Worm (Caenorhabditis elegans): Measurements from ENCODE around the gene C17H12.6.

The C17H12.6 gene

ce11 chrIV:6795529-6795928 lies 26.8 kb downstream of the C17H12.6 start, which contains the start of the genes C17H12.3 and C17H12.12:
TSS of gene C17H12.3 (minus strand) at chrIV:6795629.
TSS of gene C17H12.12 (plus strand) at chrIV:6795924.
- TF ChIP-seq hlh-1 (tag; optimal IDR thresholded peaks at IDR 0.05), result no peak
- TF ChIP-seq nhr-76 (tag; optimal IDR thresholded peaks at IDR 0.05), result no peak
- TF ChIP-seq unc-39 (tag; optimal IDR thresholded peaks at IDR 0.05), result no peak
- no peak for TF ChIP-seq ceh-83 (GFP tag; optimal IDR thresholded peaks at IDR 0.05)
- TF ChIP-seq ces-1 (GFP tag; optimal IDR thresholded peaks at IDR 0.05), result no peak
- TF ChIP-seq lin-13 (tag; optimal IDR thresholded peaks at IDR 0.05), result no peak
- TF ChIP-seq mls-2 (tag; optimal IDR thresholded peaks at IDR 0.05), result no peak
- no peak for TF ChIP-seq M03D4.4 (tag; optimal IDR thresholded peaks at IDR 0.05)
- no peak for TF ChIP-seq sem-2 (GFP tag; optimal IDR thresholded peaks at IDR 0.05)
- no peak for TF ChIP-seq nhr-12 (tag; optimal IDR thresholded peaks at IDR 0.05)
- no peak for TF ChIP-seq ham-2 (GFP tag; optimal IDR thresholded peaks at IDR 0.05)
- TF ChIP-seq ztf-11 (tag; optimal IDR thresholded peaks at IDR 0.05), result no peak
- TF ChIP-seq snpc-4 (tag; optimal IDR thresholded peaks at IDR 0.05), result no peak
- TF ChIP-seq bed-3 (GFP tag; optimal IDR thresholded peaks at IDR 0.05), result no peak
- no peak for TF ChIP-seq cnd-1 (tag; optimal IDR thresholded peaks at IDR 0.05)
- no peak for TF ChIP-seq mep-1 (tag; optimal IDR thresholded peaks at IDR 0.05)
- no peak for TF ChIP-seq elt-3 (tag; optimal IDR thresholded peaks at IDR 0.05)
- TF ChIP-seq lin-32 (GFP tag; optimal IDR thresholded peaks at IDR 0.05), result no peak
- TF ChIP-seq sptf-1 (tag; optimal IDR thresholded peaks at IDR 0.05), result no peak
- no peak for TF ChIP-seq nhr-237 (tag; optimal IDR thresholded peaks at IDR 0.05)

ce11 chrIV:6793310-6793966 lies 28.9 kb downstream of the C17H12.6 start:
- TF ChIP-seq lsy-2 (tag; optimal IDR thresholded peaks at IDR 0.05), result no peak
- TF ChIP-seq cnd-1 (tag; optimal IDR thresholded peaks at IDR 0.05), result no peak
- TF ChIP-seq ces-1 (GFP tag; optimal IDR thresholded peaks at IDR 0.05), result peak; percentile 0
- TF ChIP-seq unc-62 (GFP tag; optimal IDR thresholded peaks at IDR 0.05), result no peak
- no peak for TF ChIP-seq ham-2 (GFP tag; optimal IDR thresholded peaks at IDR 0.05)
- no peak for TF ChIP-seq drap-1 (GFP tag; optimal IDR thresholded peaks at IDR 0.05)
- TF ChIP-seq pha-4 (tag; optimal IDR thresholded peaks at IDR 0.05), result no peak
- TF ChIP-seq zip-8 (tag; optimal IDR thresholded peaks at IDR 0.05), result peak; percentile 96

ce11 chrIV:6792380-6793309 lies 29.7 kb downstream of the C17H12.6 start:
- no peak for TF ChIP-seq sem-2 (GFP tag; optimal IDR thresholded peaks at IDR 0.05)
- no peak for TF ChIP-seq sptf-1 (tag; optimal IDR thresholded peaks at IDR 0.05)
- no peak for TF ChIP-seq ceh-43 (GFP tag; optimal IDR thresholded peaks at IDR 0.05)

- no peak for TF ChIP-seq sem-2 (GFP tag; optimal IDR thresholded peaks at IDR 0.05)
- TF ChIP-seq nhr-2 (tag; optimal IDR thresholded peaks at IDR 0.05), result peak; percentile 44
- no peak for TF ChIP-seq nhr-76 (tag; optimal IDR thresholded peaks at IDR 0.05)
- TF ChIP-seq pha-4 (tag; optimal IDR thresholded peaks at IDR 0.05), result peak; percentile 70
- no peak for TF ChIP-seq zip-8 (tag; optimal IDR thresholded peaks at IDR 0.05)
- TF ChIP-seq drap-1 (GFP tag; optimal IDR thresholded peaks at IDR 0.05), result peak; percentile 57
- no peak for TF ChIP-seq ceh-43 (GFP tag; optimal IDR thresholded peaks at IDR 0.05)
- no peak for TF ChIP-seq unc-39 (tag; optimal IDR thresholded peaks at IDR 0.05)
- TF ChIP-seq lin-32 (GFP tag; optimal IDR thresholded peaks at IDR 0.05), result no peak
- TF ChIP-seq nhr-237 (tag; optimal IDR thresholded peaks at IDR 0.05), result peak; percentile 95
- peak; percentile 82 for TF ChIP-seq lsy-2 (tag; optimal IDR thresholded peaks at IDR 0.05)
- peak; percentile 41 for TF ChIP-seq elt-3 (tag; optimal IDR thresholded peaks at IDR 0.05)
- TF ChIP-seq mep-1 (tag; optimal IDR thresholded peaks at IDR 0.05), result peak; percentile 99
- peak; percentile 85 for TF ChIP-seq ceh-39 (tag; optimal IDR thresholded peaks at IDR 0.05)
- TF ChIP-seq lin-13 (tag; optimal IDR thresholded peaks at IDR 0.05), result peak; percentile 82
- TF ChIP-seq hlh-1 (tag; optimal IDR thresholded peaks at IDR 0.05), result peak; percentile 75
- TF ChIP-seq M03D4.4 (tag; optimal IDR thresholded peaks at IDR 0.05), result no peak
- peak; percentile 30 for TF ChIP-seq ham-2 (GFP tag; optimal IDR thresholded peaks at IDR 0.05)
- peak; percentile 31 for TF ChIP-seq mls-2 (tag; optimal IDR thresholded peaks at IDR 0.05)
- TF ChIP-seq snpc-4 (tag; optimal IDR thresholded peaks at IDR 0.05), result no peak
- TF ChIP-seq unc-62 (GFP tag; optimal IDR thresholded peaks at IDR 0.05), result peak; percentile 91
- TF ChIP-seq nhr-12 (tag; optimal IDR thresholded peaks at IDR 0.05), result no peak
- TF ChIP-seq ztf-11 (tag; optimal IDR thresholded peaks at IDR 0.05), result peak; percentile 36
- no peak for TF ChIP-seq ceh-83 (GFP tag; optimal IDR thresholded peaks at IDR 0.05)
- TF ChIP-seq tbx-8 (GFP tag; optimal IDR thresholded peaks at IDR 0.05), result no peak
- TF ChIP-seq mab-5 (tag; optimal IDR thresholded peaks at IDR 0.05), result peak; percentile 35
- peak; percentile 34 for TF ChIP-seq elt-1 (tag; optimal IDR thresholded peaks at IDR 0.05; ENCODE audit: borderline replicate concordance, insufficient read depth)
- TF ChIP-seq ces-1 (GFP tag; optimal IDR thresholded peaks at IDR 0.05), result peak; percentile 78
- TF ChIP-seq flh-1 (GFP tag; optimal IDR thresholded peaks at IDR 0.05), result no peak
- TF ChIP-seq nhr-28 (tag; optimal IDR thresholded peaks at IDR 0.05), result no peak
- TF ChIP-seq cnd-1 (tag; optimal IDR thresholded peaks at IDR 0.05), result peak; percentile 40
- TF ChIP-seq bed-3 (GFP tag; optimal IDR thresholded peaks at IDR 0.05), result no peak
- TF ChIP-seq blmp-1 (tag; optimal IDR thresholded peaks at IDR 0.05), result peak; percentile 43
- TF ChIP-seq unc-120 (tag; optimal IDR thresholded peaks at IDR 0.05; ENCODE audit: poor library complexity, severe bottlenecking), result peak; percentile 93
- peak; percentile 74 for TF ChIP-seq sptf-1 (tag; optimal IDR thresholded peaks at IDR 0.05)
Measured at ce11 chrIV:6790438-6791124, 31.7 kb downstream of the C17H12.6 start, which contains the start of the genes C17H12.2 and vha-8. TSS of gene C17H12.2 (minus strand) at chrIV:6790488. TSS of gene vha-8 (plus strand) at chrIV:6791074.

All from whole organism, mixed stage, embryonic.